Fruit fly (Drosophila melanogaster): ENCODE measurements around the gene CG31883.

dm6 chr2L:9512401-9513198 is 15.7 kb upstream of the CG31883 start:
- TF ChIP-seq Mnt (GFP tag; optimal IDR thresholded peaks at IDR 0.05) = no peak
- no peak for TF ChIP-seq bab1 (GFP tag; optimal IDR thresholded peaks at IDR 0.05)

Data from whole organism, adult.